Worm (Caenorhabditis elegans): ENCODE results near the gene pqn-16.

Gene pqn-16

ce11 chrV:9191406-9191805 is 17.5 kb downstream of the pqn-16 start, which contains the start of gene sphr-1:
Gene sphr-1, plus strand, starts transcription at chrV:9191610.
- TF ChIP-seq unc-62 (GFP tag; optimal IDR thresholded peaks at IDR 0.05): no peak

- no peak for TF ChIP-seq unc-62 (GFP tag; optimal IDR thresholded peaks at IDR 0.05)
Observed at ce11 chrV:9194055-9194454, 20.2 kb downstream of the pqn-16 start.

ce11 chrV:9197121-9197520 is 23.2 kb downstream of the pqn-16 start, which contains the start of gene C24B5.4:
Gene C24B5.4, minus strand, starts transcription at chrV:9197326.
- no peak for TF ChIP-seq unc-62 (GFP tag; optimal IDR thresholded peaks at IDR 0.05)

ce11 chrV:9198887-9199286 is 25.0 kb downstream of the pqn-16 start, which contains the start of gene str-177:
Gene str-177, minus strand, starts transcription at chrV:9198987.
- no peak for TF ChIP-seq unc-62 (GFP tag; optimal IDR thresholded peaks at IDR 0.05)

- no peak for TF ChIP-seq unc-62 (GFP tag; optimal IDR thresholded peaks at IDR 0.05)
Observed at ce11 chrV:9202710-9203109, 28.8 kb downstream of the pqn-16 start, which contains the start of gene asp-2. Gene asp-2, plus strand, starts transcription at chrV:9203077.

- TF ChIP-seq unc-62 (GFP tag; optimal IDR thresholded peaks at IDR 0.05): no peak
Observed at ce11 chrV:9207377-9207776, 33.5 kb downstream of the pqn-16 start, which contains the start of gene inx-10. Gene inx-10, minus strand, starts transcription at chrV:9207477.

ce11 chrV:9208878-9209277 is 35.0 kb downstream of the pqn-16 start:
- TF ChIP-seq unc-62 (GFP tag; optimal IDR thresholded peaks at IDR 0.05): no peak

- no peak for TF ChIP-seq unc-62 (GFP tag; optimal IDR thresholded peaks at IDR 0.05)
Observed at ce11 chrV:9212499-9212898, 38.6 kb downstream of the pqn-16 start.

- no peak for TF ChIP-seq unc-62 (GFP tag; optimal IDR thresholded peaks at IDR 0.05)
Observed at ce11 chrV:9213554-9213953, 39.7 kb downstream of the pqn-16 start, which contains the start of gene mdt-27. Gene mdt-27, minus strand, starts transcription at chrV:9213654.

- no peak for TF ChIP-seq unc-62 (GFP tag; optimal IDR thresholded peaks at IDR 0.05)
Observed at ce11 chrV:9217158-9217557, 43.3 kb downstream of the pqn-16 start, which contains the start of gene pacs-1. Gene pacs-1, minus strand, starts transcription at chrV:9217258.

ce11 chrV:9218214-9218613 is 44.3 kb downstream of the pqn-16 start:
- no peak for TF ChIP-seq unc-62 (GFP tag; optimal IDR thresholded peaks at IDR 0.05)

- no peak for TF ChIP-seq unc-62 (GFP tag; optimal IDR thresholded peaks at IDR 0.05)
Observed at ce11 chrV:9218655-9219389, 44.9 kb downstream of the pqn-16 start.

- TF ChIP-seq unc-62 (GFP tag; optimal IDR thresholded peaks at IDR 0.05): no peak
Observed at ce11 chrV:9219390-9219733, 45.5 kb downstream of the pqn-16 start.

- no peak for TF ChIP-seq unc-62 (GFP tag; optimal IDR thresholded peaks at IDR 0.05)
Observed at ce11 chrV:9220444-9220843, 46.6 kb downstream of the pqn-16 start.

- TF ChIP-seq unc-62 (GFP tag; optimal IDR thresholded peaks at IDR 0.05): no peak
Observed at ce11 chrV:9221566-9221965, 47.7 kb downstream of the pqn-16 start, which contains the start of gene grd-6. Gene grd-6, plus strand, starts transcription at chrV:9221866.

ce11 chrV:9222819-9223218 is 48.9 kb downstream of the pqn-16 start:
- TF ChIP-seq unc-62 (GFP tag; optimal IDR thresholded peaks at IDR 0.05): no peak

ce11 chrV:9224377-9224776 is 50.5 kb downstream of the pqn-16 start:
- TF ChIP-seq unc-62 (GFP tag; optimal IDR thresholded peaks at IDR 0.05): no peak

Measured in whole organism, dauer.